Fruit fly (Drosophila melanogaster) whole organism, wandering third instar larva: ENCODE results near the gene CG13474.

Experiments used
- Abd-B ChIP-seq: fragments of >200 bp; optimal IDR thresholded peaks from 2 replicates; lab custom pipeline; 2017; ENCODE audit warnings: missing biosample characterization, missing genetic modification characterization
- CG32264 ChIP-seq: fragments of 200-800 bp; sonication (Bioruptor generic); optimal IDR thresholded peaks from 2 replicates; lab custom pipeline; 2016; ENCODE audit warnings: missing biosample characterization, missing genetic modification characterization
- CG9705 ChIP-seq: fragments of 200-800 bp; sonication (Bioruptor generic); optimal IDR thresholded peaks from 2 replicates; lab custom pipeline; 2018; ENCODE audit warnings: missing biosample characterization, mild to moderate bottlenecking, missing genetic modification characterization
- CrebA ChIP-seq: fragments of 200-800 bp; sonication (Bioruptor generic); optimal IDR thresholded peaks from 2 replicates; lab custom pipeline; 2016; ENCODE audit warnings: missing biosample characterization, mild to moderate bottlenecking, missing genetic modification characterization, borderline replicate concordance
- Dfd ChIP-seq: fragments of >200 bp; optimal IDR thresholded peaks from 2 replicates; lab custom pipeline; 2017; ENCODE audit warnings: missing biosample characterization, missing genetic modification characterization
- Dif ChIP-seq: fragments of 200-275, 200-300 bp; sonication (Bioruptor generic); optimal IDR thresholded peaks from 2 replicates; lab custom pipeline; 2018; ENCODE audit warnings: missing biosample characterization, missing genetic modification characterization; ENCODE audit not compliant: partially characterized antibody
- GATAd ChIP-seq: sonication (Bioruptor generic); optimal IDR thresholded peaks from 2 replicates; lab custom pipeline; 2016; ENCODE audit warnings: missing biosample characterization, missing genetic modification characterization
- HLH106 ChIP-seq: fragments of 200-800 bp; optimal IDR thresholded peaks from 3 replicates; lab custom pipeline; 2019; ENCODE audit warnings: missing biosample characterization, mild to moderate bottlenecking, missing genetic modification characterization, moderate library complexity
- Hnf4 ChIP-seq: fragments of 200-800 bp; sonication (Bioruptor generic); optimal IDR thresholded peaks from 2 replicates; lab custom pipeline; 2016; ENCODE audit warnings: missing biosample characterization, mild to moderate bottlenecking, missing genetic modification characterization
- Hr78 ChIP-seq: fragments of >200 bp; optimal IDR thresholded peaks from 2 replicates; lab custom pipeline; 2017; ENCODE audit warnings: missing biosample characterization, missing genetic modification characterization
- Hr83 ChIP-seq: fragments of 200-300 bp; sonication (Bioruptor generic); optimal IDR thresholded peaks from 2 replicates; lab custom pipeline; 2016; ENCODE audit warnings: missing biosample characterization, mild to moderate bottlenecking, missing genetic modification characterization, moderate library complexity; ENCODE audit not compliant: poor library complexity, severe bottlenecking
- Jra ChIP-seq: sonication (Bioruptor generic); optimal IDR thresholded peaks from 2 replicates; lab custom pipeline; 2016; ENCODE audit warnings: missing biosample characterization, missing genetic modification characterization
- Mio ChIP-seq: sonication (Bioruptor generic); optimal IDR thresholded peaks from 2 replicates; lab custom pipeline; 2016; ENCODE audit warnings: missing biosample characterization, missing genetic modification characterization
- Myc ChIP-seq: fragments of >200 bp; optimal IDR thresholded peaks from 2 replicates; lab custom pipeline; 2017
- N ChIP-seq: fragments of >200 bp; optimal IDR thresholded peaks from 2 replicates; lab custom pipeline; 2018; ENCODE audit warnings: missing biosample characterization, missing external identifiers, missing genetic modification characterization
- OdsH ChIP-seq: fragments of 200-800 bp; sonication (Bioruptor generic); optimal IDR thresholded peaks from 2 replicates; lab custom pipeline; 2016; ENCODE audit warnings: missing biosample characterization, mild to moderate bottlenecking, missing genetic modification characterization
- Rel ChIP-seq, 2 experiments: fragments of 200-800 bp; sonication (Bioruptor generic) in 1 of 2; optimal IDR thresholded peaks; 2 replicates in 1 of 2; 3 replicates in 1 of 2; lab custom pipeline; 2016 to 2019; ENCODE audit warnings: mild to moderate bottlenecking in 2 of 2, missing biosample characterization in 2 of 2, missing genetic modification characterization in 2 of 2, moderate library complexity in 1 of 2
- Sp1 ChIP-seq: fragments of 200-800 bp; sonication (Bioruptor generic); optimal IDR thresholded peaks from 3 replicates; lab custom pipeline; 2019; ENCODE audit warnings: missing biosample characterization, mild to moderate bottlenecking, missing genetic modification characterization, moderate library complexity
- Vsx2 ChIP-seq: fragments of 200-300, 225-300 bp; sonication (Bioruptor generic); optimal IDR thresholded peaks from 2 replicates; lab custom pipeline; 2018; ENCODE audit warnings: missing biosample characterization, missing genetic modification characterization; ENCODE audit not compliant: partially characterized antibody
- br ChIP-seq: fragments of 200-800 bp; sonication (Bioruptor generic); optimal IDR thresholded peaks from 2 replicates; lab custom pipeline; 2016; ENCODE audit warnings: missing biosample characterization, missing genetic modification characterization
- brk ChIP-seq: fragments of 200-800 bp; sonication (Bioruptor generic); optimal IDR thresholded peaks from 2 replicates; lab custom pipeline; 2016; ENCODE audit warnings: missing biosample characterization, mild to moderate bottlenecking, missing genetic modification characterization
- dl ChIP-seq, 2 experiments: fragments of 175-275, 200-275 bp in 1 of 2; fragments of 200-275 bp in 1 of 2; sonication (Bioruptor generic); optimal IDR thresholded peaks; lab custom pipeline; 2018; ENCODE audit warnings: mild to moderate bottlenecking in 2 of 2, missing biosample characterization in 2 of 2, missing genetic modification characterization in 2 of 2, moderate library complexity in 2 of 2; ENCODE audit not compliant: partially characterized antibody in 2 of 2, insufficient read depth in 1 of 2
- dmrt93B ChIP-seq: fragments of 200-800 bp; sonication (Bioruptor generic); optimal IDR thresholded peaks from 2 replicates; lab custom pipeline; 2018; ENCODE audit warnings: missing biosample characterization, mild to moderate bottlenecking, missing genetic modification characterization
- dsf ChIP-seq: sonication (Bioruptor generic); optimal IDR thresholded peaks from 2 replicates; lab custom pipeline; 2016; ENCODE audit warnings: missing biosample characterization, missing genetic modification characterization, borderline replicate concordance
- ey ChIP-seq: fragments of 200-800 bp; sonication (Bioruptor generic); optimal IDR thresholded peaks from 2 replicates; lab custom pipeline; 2016; ENCODE audit warnings: missing biosample characterization, missing genetic modification characterization
- foxo ChIP-seq, 2 experiments: fragments of 200-800 bp; sonication (Bioruptor generic); optimal IDR thresholded peaks; 2 replicates in 1 of 2; 3 replicates in 1 of 2; lab custom pipeline; 2016 to 2017; ENCODE audit warnings: missing biosample characterization in 2 of 2, missing genetic modification characterization in 2 of 2
- fru ChIP-seq: fragments of 200-800 bp; sonication (Bioruptor generic); optimal IDR thresholded peaks from 3 replicates; lab custom pipeline; 2016; ENCODE audit warnings: missing biosample characterization, mild to moderate bottlenecking, missing genetic modification characterization
- h ChIP-seq: fragments of 200-800 bp; sonication (Bioruptor generic); optimal IDR thresholded peaks from 3 replicates; lab custom pipeline; 2016; ENCODE audit warnings: missing biosample characterization, mild to moderate bottlenecking, missing genetic modification characterization
- jim ChIP-seq: fragments of 175-275, 200-325 bp; sonication (Bioruptor generic); optimal IDR thresholded peaks from 2 replicates; lab custom pipeline; 2016; ENCODE audit warnings: missing biosample characterization, mild to moderate bottlenecking, missing genetic modification characterization
- lola ChIP-seq: fragments of >200 bp; optimal IDR thresholded peaks from 2 replicates; lab custom pipeline; 2017; ENCODE audit warnings: missing biosample characterization, missing genetic modification characterization
- pan ChIP-seq: fragments of >200 bp; optimal IDR thresholded peaks from 2 replicates; lab custom pipeline; 2017
- psq ChIP-seq: fragments of 200-800 bp; sonication (Bioruptor generic); optimal IDR thresholded peaks from 3 replicates; lab custom pipeline; 2017; ENCODE audit warnings: missing biosample characterization, mild to moderate bottlenecking, missing genetic modification characterization, moderate library complexity
- rgr ChIP-seq: fragments of 200-800 bp; sonication (Bioruptor generic); optimal IDR thresholded peaks from 3 replicates; lab custom pipeline; 2016; ENCODE audit warnings: missing biosample characterization, mild to moderate bottlenecking, missing genetic modification characterization
- sage ChIP-seq: fragments of 200-800 bp; sonication (Bioruptor generic); optimal IDR thresholded peaks from 2 replicates; lab custom pipeline; 2016; ENCODE audit warnings: missing biosample characterization, mild to moderate bottlenecking, missing genetic modification characterization
- sv ChIP-seq: fragments of 200-800 bp; sonication (Bioruptor generic); optimal IDR thresholded peaks from 3 replicates; lab custom pipeline; 2016; ENCODE audit warnings: missing biosample characterization, missing genetic modification characterization
- tai ChIP-seq: sonication (Bioruptor generic); optimal IDR thresholded peaks from 2 replicates; lab custom pipeline; 2016; ENCODE audit warnings: missing biosample characterization, missing genetic modification characterization
- usp ChIP-seq: fragments of >200 bp; optimal IDR thresholded peaks from 2 replicates; lab custom pipeline; 2017; ENCODE audit warnings: missing biosample characterization, missing genetic modification characterization
- woc ChIP-seq: sonication (Bioruptor generic); optimal IDR thresholded peaks from 2 replicates; lab custom pipeline; 2016; ENCODE audit warnings: missing biosample characterization, mild to moderate bottlenecking, missing genetic modification characterization

The CG13474 gene

DNA sequence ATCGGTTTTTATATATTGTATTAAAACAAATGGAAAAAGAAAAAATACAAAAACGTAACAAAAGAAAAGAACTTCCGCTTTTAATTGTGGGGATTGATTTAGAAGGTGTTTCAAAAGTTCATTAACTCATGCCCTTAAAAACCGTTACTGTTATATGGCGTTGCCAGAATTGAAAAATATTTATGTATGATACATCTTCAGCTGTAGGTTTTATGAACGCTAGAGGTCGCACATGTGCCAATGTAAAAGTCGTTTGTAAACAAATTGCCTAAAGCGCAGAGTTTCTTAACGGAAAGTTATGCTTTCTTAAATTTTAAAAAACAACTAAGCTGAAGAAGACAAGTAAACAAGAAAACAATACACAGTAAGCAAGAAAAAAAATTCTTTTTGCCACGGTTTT, 25.4 kb downstream of the CG13474 start:
- TF ChIP-seq Hnf4 (GFP tag; lab: Kevin White, UChicago) (no peak), Abd-B (GFP tag; lab: Kevin White, UChicago) (no peak), usp (GFP tag; lab: Kevin White, UChicago) (no peak), foxo (GFP tag; optimal IDR thresholded peaks at IDR 0.05; lab: Kevin White, UChicago) (peak in 1 of 2 experiments; percentile 29), rgr (GFP tag; lab: Kevin White, UChicago) (peak; percentile 13), Sp1 (no peak), HLH106 (no peak), woc (GFP tag; lab: Kevin White, UChicago) (no peak), Myc (lab: Kevin White, UChicago) (no peak), N (no peak), br (GFP tag; lab: Kevin White, UChicago) (no peak), jim (GFP tag; lab: Kevin White, UChicago) (no peak), tai (GFP tag; lab: Kevin White, UChicago) (peak; percentile 31), Dif (no peak), sage (GFP tag; lab: Kevin White, UChicago) (no peak), brk (GFP tag; lab: Kevin White, UChicago) (no peak), fru (GFP tag; lab: Kevin White, UChicago) (peak; percentile 6), dsf (GFP tag; lab: Kevin White, UChicago) (no peak)

DNA sequence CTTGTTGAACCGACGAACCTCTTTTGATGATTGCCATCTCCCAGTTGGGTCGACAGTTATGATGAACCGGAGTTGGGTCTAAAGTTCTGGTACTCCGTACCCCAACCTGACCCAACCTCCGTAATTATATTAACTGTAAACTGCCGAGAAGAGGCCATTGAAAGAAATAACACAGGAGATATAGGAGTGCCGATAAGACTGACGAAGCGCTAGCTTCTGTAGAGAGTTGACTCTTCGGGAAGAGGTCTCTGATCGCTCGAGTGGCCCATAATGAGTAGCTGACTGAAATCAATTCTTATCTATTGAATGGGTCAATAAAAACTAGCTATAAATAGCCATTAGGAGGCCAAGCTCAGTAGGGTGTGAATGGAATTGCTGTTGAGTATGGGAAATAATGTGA, 28.3 kb downstream of the CG13474 start:
- no peak for TF ChIP-seq CG9705 (GFP tag; lab: Kevin White, UChicago)
- no peak for TF ChIP-seq woc (GFP tag; lab: Kevin White, UChicago)
- TF ChIP-seq fru (GFP tag; lab: Kevin White, UChicago), result no peak
- TF ChIP-seq N, result no peak
- no peak for TF ChIP-seq foxo (GFP tag; optimal IDR thresholded peaks at IDR 0.05; lab: Kevin White, UChicago)
- TF ChIP-seq, all 38 proteins: peak for 0

DNA sequence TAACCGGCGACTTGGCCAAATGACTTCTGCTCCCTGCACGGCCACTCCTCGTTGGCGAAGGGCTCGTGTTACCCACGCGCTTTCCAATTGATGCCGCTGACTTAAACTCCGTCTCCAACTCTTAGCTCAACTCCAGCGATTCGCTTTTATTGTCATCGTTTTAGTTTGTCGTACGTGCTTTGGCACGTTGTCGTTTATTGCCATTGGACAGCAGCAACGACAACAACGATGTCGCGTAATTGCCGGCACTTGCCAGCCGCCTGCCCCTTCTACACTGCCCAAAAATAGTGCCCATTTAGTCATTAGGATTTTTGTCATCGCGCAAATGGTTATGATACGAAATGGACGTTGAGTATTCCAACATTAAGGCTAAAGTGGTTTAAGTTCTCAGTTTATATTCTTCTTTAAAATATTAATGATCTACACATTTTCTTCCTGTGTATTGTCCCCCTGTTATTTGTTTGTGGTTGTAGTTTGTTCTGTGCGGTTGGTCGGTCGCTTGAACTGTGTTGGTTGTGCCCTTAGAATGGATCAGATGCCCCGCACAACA, 31.0 kb downstream of the CG13474 start:
- no peak for TF ChIP-seq Mio
- TF ChIP-seq foxo (GFP tag; optimal IDR thresholded peaks at IDR 0.05; lab: Kevin White, UChicago), result peak in 1 of 2 experiments; percentile 72
- no peak for TF ChIP-seq Abd-B (GFP tag; lab: Kevin White, UChicago)
- TF ChIP-seq psq (GFP tag; lab: Kevin White, UChicago), result peak; percentile 61
- TF ChIP-seq usp (GFP tag; lab: Kevin White, UChicago), result no peak
- TF ChIP-seq woc (GFP tag; lab: Kevin White, UChicago), result peak; percentile 41
- TF ChIP-seq jim (GFP tag; lab: Kevin White, UChicago), result no peak
- no peak for TF ChIP-seq N
- TF ChIP-seq Myc (lab: Kevin White, UChicago), result no peak
- no peak for TF ChIP-seq Dif
- peak; percentile 68 for TF ChIP-seq OdsH
- TF ChIP-seq Hr78 (GFP tag; lab: Kevin White, UChicago), result no peak
- no peak for TF ChIP-seq GATAd (GFP tag; lab: Kevin White, UChicago)
- peak; percentile 51 for TF ChIP-seq sage (GFP tag; lab: Kevin White, UChicago)
- TF ChIP-seq CG9705 (GFP tag; lab: Kevin White, UChicago), result no peak
- no peak for TF ChIP-seq Rel (GFP tag; optimal IDR thresholded peaks at IDR 0.05; lab: Kevin White, UChicago)
- no peak for TF ChIP-seq Rel (tag; optimal IDR thresholded peaks at IDR 0.05; lab: Kevin White, UChicago)
- TF ChIP-seq pan (lab: Kevin White, UChicago), result no peak
- TF ChIP-seq CrebA (GFP tag; lab: Kevin White, UChicago), result no peak
- TF ChIP-seq Dfd, result no peak
- TF ChIP-seq dmrt93B, result peak; percentile 31
- peak; percentile 9 for TF ChIP-seq CG32264 (GFP tag; lab: Kevin White, UChicago)
- no peak for TF ChIP-seq Hr83
- no peak for TF ChIP-seq dl (GFP tag; optimal IDR thresholded peaks at IDR 0.05; lab: Kevin White, UChicago; ENCODE audit: insufficient read depth in 1 of 2, partially characterized antibody in 2 of 2)
- TF ChIP-seq Vsx2, result no peak
- peak; percentile 88 for TF ChIP-seq sv (GFP tag; lab: Kevin White, UChicago)
- no peak for TF ChIP-seq Jra
- TF ChIP-seq fru (GFP tag; lab: Kevin White, UChicago), result peak; percentile 75
- no peak for TF ChIP-seq tai (GFP tag; lab: Kevin White, UChicago)
- no peak for TF ChIP-seq dsf (GFP tag; lab: Kevin White, UChicago)
- TF ChIP-seq lola (GFP tag; lab: Kevin White, UChicago), result no peak
- peak; percentile 79 for TF ChIP-seq rgr (GFP tag; lab: Kevin White, UChicago)
- TF ChIP-seq Hnf4 (GFP tag; lab: Kevin White, UChicago), result peak; percentile 60
- TF ChIP-seq h, result peak; percentile 79
- TF ChIP-seq HLH106, result peak; percentile 60
- TF ChIP-seq ey, result peak; percentile 73
- TF ChIP-seq br (GFP tag; lab: Kevin White, UChicago), result peak; percentile 76
- TF ChIP-seq Sp1, result peak; percentile 66
- TF ChIP-seq brk (GFP tag; lab: Kevin White, UChicago), result peak; percentile 24
